Worm (Caenorhabditis elegans): ENCODE results near the gene C33C12.7.

The C33C12.7 gene

DNA sequence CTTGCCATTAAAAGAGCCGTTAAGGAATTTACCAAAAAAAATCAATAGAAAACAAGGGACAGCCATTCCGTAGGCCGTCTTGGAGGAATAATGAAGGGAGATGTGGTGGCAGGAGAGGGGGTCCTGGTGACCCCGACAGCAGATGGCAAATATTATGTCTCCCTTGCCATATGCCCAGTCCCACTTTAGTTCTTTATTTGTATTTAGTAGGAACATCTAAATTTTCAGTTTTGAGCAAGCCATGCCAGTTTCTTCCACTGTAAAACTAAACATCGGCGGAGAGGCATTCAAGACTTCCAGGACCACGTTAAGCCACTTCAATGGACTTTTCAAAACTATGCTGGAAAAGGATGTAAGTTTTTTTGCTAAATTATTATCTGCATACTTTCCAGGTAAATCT, 38.0 kb downstream of the C33C12.7 start, which contains the start of gene C40A11.4:
Gene C40A11.4 (plus strand): TSS at position 188 of the 400 bp plus-strand sequence.
- TF ChIP-seq pbrm-1 (GFP tag; IDR thresholded peaks at IDR 0.05) (no peak), sdz-38 (tag; optimal IDR thresholded peaks at IDR 0.05) (no peak), mcd-1 (GFP tag; IDR thresholded peaks at IDR 0.05) (no peak), madf-6 (GFP tag; IDR thresholded peaks at IDR 0.05) (no peak), T26A5.8 (tag; optimal IDR thresholded peaks at IDR 0.05) (no peak), ztf-3 (GFP tag; optimal IDR thresholded peaks at IDR 0.05) (no peak), K12H6.12 (tag; optimal IDR thresholded peaks at IDR 0.05) (no peak), attf-3 (GFP tag; conservative IDR thresholded peaks at IDR 0.05) (no peak), sptf-2 (GFP tag; optimal IDR thresholded peaks at IDR 0.05) (no peak), hmg-20 (GFP tag; IDR thresholded peaks at IDR 0.05) (no peak), gei-17 (GFP tag; optimal IDR thresholded peaks at IDR 0.05) (no peak), T07F8.4 (tag; optimal IDR thresholded peaks at IDR 0.05) (no peak), lsl-1 (GFP tag; optimal IDR thresholded peaks at IDR 0.05) (no peak), lag-1 (GFP tag; IDR thresholded peaks at IDR 0.05) (no peak), F22D6.2 (tag; optimal IDR thresholded peaks at IDR 0.05) (no peak), ceh-100 (GFP tag; IDR thresholded peaks at IDR 0.05) (no peak)

DNA sequence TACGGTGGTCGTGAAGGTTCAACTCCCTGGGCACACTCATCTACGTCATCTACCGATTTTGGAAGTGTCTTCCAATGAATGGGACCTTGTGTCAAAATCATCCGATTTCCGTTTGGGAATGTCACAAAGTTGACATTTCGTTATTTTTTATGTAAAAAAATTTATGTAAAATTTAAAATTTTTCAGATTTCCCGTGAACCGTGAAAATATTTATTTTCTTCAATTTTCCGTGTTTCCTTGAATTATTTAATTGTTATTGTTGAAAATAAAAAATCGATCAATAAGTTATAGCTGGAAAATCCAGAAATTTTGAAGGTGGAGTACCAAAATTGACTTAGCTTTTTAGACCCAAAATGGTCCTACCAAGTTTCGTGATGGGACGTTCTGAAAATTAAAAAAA, 39.7 kb downstream of the C33C12.7 start, which contains the start of gene hpo-7:
Gene hpo-7 (minus strand): TSS at position 101 of the 400 bp plus-strand sequence.
- TF ChIP-seq F10E7.11 (tag; optimal IDR thresholded peaks at IDR 0.05) (no peak), lin-54 (GFP tag; optimal IDR thresholded peaks at IDR 0.05) (no peak), nhr-90 (tag; optimal IDR thresholded peaks at IDR 0.05) (no peak), pbrm-1 (GFP tag; IDR thresholded peaks at IDR 0.05) (no peak), nhr-120 (GFP tag; IDR thresholded peaks at IDR 0.05) (no peak), lsl-1 (GFP tag; optimal IDR thresholded peaks at IDR 0.05) (no peak), mcd-1 (GFP tag; IDR thresholded peaks at IDR 0.05) (no peak), F39B2.1 (GFP tag; IDR thresholded peaks at IDR 0.05) (no peak), madf-3 (GFP tag; IDR thresholded peaks at IDR 0.05) (no peak), nhr-27 (tag; optimal IDR thresholded peaks at IDR 0.05) (no peak), egrh-3 (GFP tag; IDR thresholded peaks at IDR 0.05) (no peak), hsf-1 (GFP tag; IDR thresholded peaks at IDR 0.05) (no peak), tbp1 (GFP tag; optimal IDR thresholded peaks at IDR 0.05) (no peak), tbx-9 (tag; optimal IDR thresholded peaks at IDR 0.05; ENCODE audit: borderline replicate concordance) (no peak), hlh-26 (GFP tag; conservative IDR thresholded peaks at IDR 0.05) (no peak), ceh-100 (GFP tag; IDR thresholded peaks at IDR 0.05) (no peak), snpc-1.3 (tag; optimal IDR thresholded peaks at IDR 0.05; ENCODE audit: insufficient read depth) (no peak), lin-26 (GFP tag; IDR thresholded peaks at IDR 0.05) (no peak), F37B4.10 (GFP tag; IDR thresholded peaks at IDR 0.05) (no peak)

DNA sequence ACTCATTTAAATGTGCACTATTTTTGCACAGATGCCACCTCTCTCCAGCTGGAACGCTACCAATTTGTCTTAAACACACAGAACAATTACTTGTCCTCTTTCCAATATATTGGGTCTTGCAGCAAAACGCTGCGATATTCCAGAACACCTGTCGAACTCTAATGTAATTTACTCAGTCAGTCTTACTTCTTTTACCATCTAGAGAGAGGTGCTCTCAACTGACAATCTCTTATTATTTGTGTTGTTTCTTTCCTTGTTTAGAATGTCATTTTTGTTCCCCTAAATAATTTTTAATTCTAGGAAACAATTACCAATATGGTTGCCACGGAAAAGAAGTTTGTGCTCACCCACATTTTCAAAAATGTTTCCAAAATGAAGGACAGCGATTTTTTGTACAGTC, 44.5 kb downstream of the C33C12.7 start, which contains the start of gene sdz-28:
Gene sdz-28 (plus strand): TSS at position 301 of the 400 bp plus-strand sequence.
- no peak for TF ChIP-seq repo-1 (tag; optimal IDR thresholded peaks at IDR 0.05)
- no peak for TF ChIP-seq hsf-1 (GFP tag; IDR thresholded peaks at IDR 0.05)
- TF ChIP-seq ztf-18 (tag; optimal IDR thresholded peaks at IDR 0.05): no peak
- TF ChIP-seq F57A8.1 (GFP tag; optimal IDR thresholded peaks at IDR 0.05): no peak
- TF ChIP-seq somi-1 (GFP tag; optimal IDR thresholded peaks at IDR 0.05): no peak
- TF ChIP-seq dox-1 (GFP tag; IDR thresholded peaks at IDR 0.05): no peak
- no peak for TF ChIP-seq F23B12.7 (tag; optimal IDR thresholded peaks at IDR 0.05; ENCODE audit: insufficient read depth)
- TF ChIP-seq ceh-91 (GFP tag; IDR thresholded peaks at IDR 0.05): no peak
- TF ChIP-seq madf-6 (GFP tag; IDR thresholded peaks at IDR 0.05): no peak
- no peak for TF ChIP-seq B0035.1 (tag; optimal IDR thresholded peaks at IDR 0.05)
- no peak for TF ChIP-seq F52B5.7 (tag; optimal IDR thresholded peaks at IDR 0.05)
- TF ChIP-seq lin-54 (GFP tag; optimal IDR thresholded peaks at IDR 0.05): no peak
- no peak for TF ChIP-seq Y79H2A.3 (GFP tag; conservative IDR thresholded peaks at IDR 0.05)
